Worm (Caenorhabditis elegans): ENCODE measurements around the gene T14B4.9.

Gene T14B4.9

ce11 chrII:6721581-6721980 is 12.0 kb downstream of the T14B4.9 start (continued):
- TF ChIP-seq Y53G8AR.9 (GFP tag; conservative IDR thresholded peaks at IDR 0.05) (no peak), ets-4 (GFP tag; optimal IDR thresholded peaks at IDR 0.05) (no peak), hmg-20 (GFP tag; IDR thresholded peaks at IDR 0.05) (no peak), nhr-90 (tag; optimal IDR thresholded peaks at IDR 0.05) (no peak), somi-1 (GFP tag; optimal IDR thresholded peaks at IDR 0.05) (no peak), dox-1 (GFP tag; IDR thresholded peaks at IDR 0.05) (no peak; the same call in 1 of the 2 replicates), dpl-1 (GFP tag; optimal IDR thresholded peaks at IDR 0.05) (no peak), fkh-3 (tag; optimal IDR thresholded peaks at IDR 0.05) (no peak), snpc-4 (GFP tag; optimal IDR thresholded peaks at IDR 0.05) (no peak), snpc-4 (tag; optimal IDR thresholded peaks at IDR 0.05) (no peak), ceh-91 (GFP tag; IDR thresholded peaks at IDR 0.05) (no peak), snpc-1.1 (tag; optimal IDR thresholded peaks at IDR 0.05; ENCODE audit: insufficient read depth) (peak; percentile 14), aptf-3 (GFP tag; IDR thresholded peaks at IDR 0.05) (0 out of 2 replicates have a peak, but pooled peaks have one; percentile 24), ama-1 (optimal IDR thresholded peaks at IDR 0.05) (no peak), ama-1 (GFP tag; optimal IDR thresholded peaks at IDR 0.05) (no peak), lsy-27 (tag; optimal IDR thresholded peaks at IDR 0.05; ENCODE audit: borderline replicate concordance, insufficient read depth) (no peak), die-1 (tag; optimal IDR thresholded peaks at IDR 0.05) (peak; percentile 70), nhr-27 (tag; optimal IDR thresholded peaks at IDR 0.05) (peak; percentile 4), lin-54 (GFP tag; optimal IDR thresholded peaks at IDR 0.05) (no peak), madf-10 (tag; optimal IDR thresholded peaks at IDR 0.05) (no peak), ceh-40 (GFP tag; IDR thresholded peaks at IDR 0.05) (no peak), him-1 (tag; optimal IDR thresholded peaks at IDR 0.05) (peak; percentile 88), zim-3 (tag; optimal IDR thresholded peaks at IDR 0.05) (no peak), sdz-38 (tag; optimal IDR thresholded peaks at IDR 0.05) (no peak), hlh-26 (GFP tag; conservative IDR thresholded peaks at IDR 0.05) (no peak), Y56A3A.18 (GFP tag; IDR thresholded peaks at IDR 0.05) (no peak), rec-8 (tag; optimal IDR thresholded peaks at IDR 0.05) (no peak), nhr-80 (tag; optimal IDR thresholded peaks at IDR 0.05) (no peak), hlh-12 (tag; optimal IDR thresholded peaks at IDR 0.05) (no peak), atf-7 (tag; optimal IDR thresholded peaks at IDR 0.05) (peak; percentile 4), athp-1 (tag; optimal IDR thresholded peaks at IDR 0.05) (no peak), aptf-2 (GFP tag; conservative IDR thresholded peaks at IDR 0.05) (no peak), mxl-1 (tag; optimal IDR thresholded peaks at IDR 0.05) (no peak), nfya-2 (GFP tag; IDR thresholded peaks at IDR 0.05) (no peak), snpc-3.4 (tag; optimal IDR thresholded peaks at IDR 0.05) (peak; percentile 12), lsl-1 (GFP tag; optimal IDR thresholded peaks at IDR 0.05) (no peak), egrh-3 (GFP tag; IDR thresholded peaks at IDR 0.05) (peak; percentile 44; the same call in 1 of the 2 replicates), F39B2.1 (GFP tag; IDR thresholded peaks at IDR 0.05) (no peak), Y53F4B.3 (GFP tag; IDR thresholded peaks at IDR 0.05) (no peak; the same call in 1 of the 2 replicates), ceh-58 (GFP tag; IDR thresholded peaks at IDR 0.05) (no peak), Y67H2A.10 (GFP tag; conservative IDR thresholded peaks at IDR 0.05) (no peak), hmg-1.2 (GFP tag; IDR thresholded peaks at IDR 0.05) (peak; percentile 67), F57C9.4 (tag; optimal IDR thresholded peaks at IDR 0.05) (no peak), ztf-22 (GFP tag; optimal IDR thresholded peaks at IDR 0.05) (no peak), nfya-1 (tag; optimal IDR thresholded peaks at IDR 0.05; ENCODE audit: borderline replicate concordance, insufficient read depth) (no peak), ekl-4 (GFP tag; IDR thresholded peaks at IDR 0.05) (no peak), unc-130 (GFP tag; optimal IDR thresholded peaks at IDR 0.05) (no peak), snpc-1.3 (tag; optimal IDR thresholded peaks at IDR 0.05; ENCODE audit: insufficient read depth) (no peak), madf-8 (GFP tag; conservative IDR thresholded peaks at IDR 0.05) (no peak)

Data from whole organism, young adult.